Fruit fly (Drosophila melanogaster): ENCODE measurements around the gene CG31642.

Gene CG31642

dm6 chr2L:6075345-6075744, 43.0 kb upstream of the CG31642 start (continued):
- TF ChIP-seq Dll (GFP tag; IDR thresholded peaks at IDR 0.05; ENCODE audit: partially characterized antibody) (0 out of 4 replicates have a peak, but pooled peaks have one; percentile 13), CG7372 (GFP tag; IDR thresholded peaks at IDR 0.05) (no peak), CG6813 (GFP tag; optimal IDR thresholded peaks at IDR 0.05) (peak; percentile 9), CG11696 (GFP tag; IDR thresholded peaks at IDR 0.05) (no peak), CG2712 (tag; optimal IDR thresholded peaks at IDR 0.05) (no peak), bbx (GFP tag; IDR thresholded peaks at IDR 0.05; ENCODE audit: partially characterized antibody) (0 out of 2 replicates have a peak, but pooled peaks have one; percentile 29), CG18599 (GFP tag; optimal IDR thresholded peaks at IDR 0.05) (peak; percentile 28), dmrt11E (tag; optimal IDR thresholded peaks at IDR 0.05) (no peak), CG3726 (GFP tag; IDR thresholded peaks at IDR 0.05) (no peak), ttk (GFP tag; IDR thresholded peaks at IDR 0.05) (peak; percentile 70; the same call in 1 of the 2 replicates), CG6791 (GFP tag; IDR thresholded peaks at IDR 0.05; ENCODE audit: partially characterized antibody) (no peak), CG13287 (GFP tag; IDR thresholded peaks at IDR 0.05; ENCODE audit: partially characterized antibody) (no peak), bsh (GFP tag; optimal IDR thresholded peaks at IDR 0.05) (no peak), Hr51 (GFP tag; optimal IDR thresholded peaks at IDR 0.05) (no peak), Scr (GFP tag; IDR thresholded peaks at IDR 0.05; ENCODE audit: partially characterized antibody) (0 out of 2 replicates have a peak, but pooled peaks have one; percentile 28), al (GFP tag; IDR thresholded peaks at IDR 0.05) (no peak), CG14667 (GFP tag; IDR thresholded peaks at IDR 0.05) (no peak), Sry-δ (GFP tag; optimal IDR thresholded peaks at IDR 0.05) (no peak), CG2199 (GFP tag; IDR thresholded peaks at IDR 0.05) (peak; percentile 31; the same call in 1 of the 3 replicates), YL-1 (GFP tag; optimal IDR thresholded peaks at IDR 0.05) (no peak), gsb (GFP tag; IDR thresholded peaks at IDR 0.05) (no peak), Sry-β (GFP tag; optimal IDR thresholded peaks at IDR 0.05) (no peak), Jarid2 (GFP tag; optimal IDR thresholded peaks at IDR 0.05) (no peak), HLH3B (GFP tag; IDR thresholded peaks at IDR 0.05) (no peak), CG30020 (tag; optimal IDR thresholded peaks at IDR 0.05) (no peak), Mad (GFP tag; optimal IDR thresholded peaks at IDR 0.05) (no peak), Myb (GFP tag; optimal IDR thresholded peaks at IDR 0.05) (no peak), CG42726 (GFP tag; IDR thresholded peaks at IDR 0.05; ENCODE audit: partially characterized antibody) (peak; percentile 54; the same call in 1 of the 2 replicates), CG12769 (tag; optimal IDR thresholded peaks at IDR 0.05) (peak; percentile 80), tna (GFP tag; IDR thresholded peaks at IDR 0.05; ENCODE audit: partially characterized antibody) (no peak), cg (GFP tag; optimal IDR thresholded peaks at IDR 0.05) (peak; percentile 72), CG10565 (GFP tag; optimal IDR thresholded peaks at IDR 0.05) (no peak)

dm6 chr2L:6076143-6076542, 42.2 kb upstream of the CG31642 start:
- TF ChIP-seq insv (GFP tag; optimal IDR thresholded peaks at IDR 0.05) (peak in 1 of 2 experiments; percentile 90), run (tag; optimal IDR thresholded peaks at IDR 0.05) (no peak), z (GFP tag; IDR thresholded peaks at IDR 0.05) (peak; percentile 97), vvl (GFP tag; IDR thresholded peaks at IDR 0.05) (0 out of 2 replicates have a peak, but pooled peaks have one; percentile 25), chm (GFP tag; IDR thresholded peaks at IDR 0.05) (peak; percentile 32; the same call in 1 of the 2 replicates), ato (GFP tag; IDR thresholded peaks at IDR 0.05; ENCODE audit: partially characterized antibody) (peak; percentile 15; the same call in 1 of the 2 replicates), chinmo (GFP tag; IDR thresholded peaks at IDR 0.05; ENCODE audit: partially characterized antibody) (peak; percentile 81; the same call in 2 of the 4 replicates), az2 (GFP tag; optimal IDR thresholded peaks at IDR 0.05) (no peak), abd-A (tag; optimal IDR thresholded peaks at IDR 0.05) (peak; percentile 12), bigmax (GFP tag; optimal IDR thresholded peaks at IDR 0.05) (no peak), CG5180 (GFP tag; optimal IDR thresholded peaks at IDR 0.05) (peak; percentile 40), Pdp1 (GFP tag; optimal IDR thresholded peaks at IDR 0.05) (peak in 1 of 2 experiments; percentile 98), cg (GFP tag; optimal IDR thresholded peaks at IDR 0.05) (peak; percentile 71), CG11398 (GFP tag; optimal IDR thresholded peaks at IDR 0.05) (no peak), CG13287 (GFP tag; IDR thresholded peaks at IDR 0.05; ENCODE audit: partially characterized antibody) (peak; percentile 8; the same call in 1 of the 2 replicates), sqz (GFP tag; optimal IDR thresholded peaks at IDR 0.05) (peak; percentile 90), sd (tag; optimal IDR thresholded peaks at IDR 0.05) (peak; percentile 1), stwl (tag; optimal IDR thresholded peaks at IDR 0.05) (peak; percentile 14)

All from whole organism, embryonic.